Fruit fly (Drosophila melanogaster): ENCODE measurements around the gene sturkopf.

DNA sequence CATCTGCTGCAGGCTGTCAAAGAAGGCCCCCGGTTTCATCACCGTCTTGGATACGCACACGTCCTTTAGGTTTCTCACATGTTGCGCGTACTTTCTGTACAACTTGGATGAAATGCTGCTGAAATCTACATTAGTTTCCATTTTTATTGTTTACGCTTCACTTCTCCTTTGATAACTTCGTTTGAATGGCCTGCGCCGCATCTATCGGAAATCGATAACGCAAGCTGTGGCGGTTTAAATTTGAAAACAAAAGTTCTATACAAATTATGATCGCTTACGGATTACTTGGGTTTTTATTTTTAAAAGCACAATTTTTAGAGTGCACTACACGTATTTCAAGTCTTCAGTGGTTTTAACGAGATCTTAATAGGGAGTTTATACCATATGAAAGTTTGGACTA lies 19.8 kb upstream of the sturkopf start, which contains the start of gene msd5:
- TF ChIP-seq CG32121 (GFP tag; IDR thresholded peaks at IDR 0.05) (no peak), CG34367 (tag; optimal IDR thresholded peaks at IDR 0.05) (no peak), CG15710 (tag; optimal IDR thresholded peaks at IDR 0.05) (no peak), CG12605 (GFP tag; IDR thresholded peaks at IDR 0.05) (no peak), EcR (GFP tag; optimal IDR thresholded peaks at IDR 0.05) (no peak), Ets98B (GFP tag; IDR thresholded peaks at IDR 0.05) (no peak), D1 (tag; optimal IDR thresholded peaks at IDR 0.05) (no peak), CG9948 (tag; optimal IDR thresholded peaks at IDR 0.05) (no peak)

All from whole organism, pupa.